Worm (Caenorhabditis elegans) whole organism, midembryonic: Measurements from ENCODE around the gene tsp-3.

Experiments
- T22C8.4 ChIP-seq: fragments of 200-800 bp; sonication (Bioruptor generic); IDR thresholded peaks from 2 replicates; pipeline ENCODE4 v1.3.6; 2022; ENCODE audit warnings: missing genetic modification characterization, missing compliant biosample characterization
- cog-1 ChIP-seq: sonication (generic microtip); optimal IDR thresholded peaks from 2 replicates; lab custom pipeline; 2016; ENCODE audit warnings: missing genetic modification characterization, missing compliant biosample characterization
- flt-1 ChIP-seq: fragments of 200-800 bp; sonication (Bioruptor generic); IDR thresholded peaks from 2 replicates; pipeline ENCODE4 v1.3.6; 2022; ENCODE audit warnings: missing genetic modification characterization, missing compliant biosample characterization
- med-1 ChIP-seq: sonication (generic microtip); optimal IDR thresholded peaks from 2 replicates; lab custom pipeline; 2017; ENCODE audit warnings: missing genetic modification characterization, mild to moderate bottlenecking, missing compliant biosample characterization, antibody characterized with exemption, missing genetic modification reagents; ENCODE audit not compliant: insufficient read depth
- ref-1 ChIP-seq: fragments of 200-800 bp; sonication (Bioruptor generic); conservative IDR thresholded peaks from 2 replicates; pipeline ENCODE4 v1.3.6; 2022; ENCODE audit warnings: missing genetic modification reagents, missing genetic modification characterization, missing compliant biosample characterization
- ztf-29 ChIP-seq: fragments of 200-800 bp; sonication (Bioruptor generic); IDR thresholded peaks from 2 replicates; pipeline ENCODE4 v1.3.6; 2022; ENCODE audit warnings: missing genetic modification reagents, missing genetic modification characterization, missing compliant biosample characterization

DNA sequence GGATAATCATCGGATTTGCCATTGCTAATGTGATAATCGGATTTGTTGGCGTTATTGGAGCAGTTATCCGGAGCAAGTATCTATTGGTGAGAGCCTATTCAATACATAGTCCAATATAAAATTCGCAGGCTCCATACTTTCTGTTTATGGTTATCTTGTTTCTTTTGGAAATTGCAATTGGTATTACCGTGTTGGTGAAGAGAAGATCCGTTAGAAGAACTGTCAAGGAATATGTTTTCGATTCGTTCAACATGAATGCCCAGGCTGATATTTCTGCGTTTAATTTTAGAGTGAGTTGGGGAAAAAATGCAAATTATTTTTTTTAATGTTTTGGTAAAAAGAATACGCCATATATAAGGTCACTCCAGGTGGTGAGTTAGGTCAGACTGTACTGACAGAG lies 645 bp downstream of the tsp-3 start:
- TF ChIP-seq ref-1 (GFP tag; lab: Robert Waterston, UW) = no peak
- no peak for TF ChIP-seq cog-1 (tag; lab: Kevin White, UChicago)
- no peak for TF ChIP-seq flt-1 (GFP tag; lab: Robert Waterston, UW)
- TF ChIP-seq T22C8.4 = no peak
- no peak for TF ChIP-seq ztf-29 (GFP tag; lab: Robert Waterston, UW)
- TF ChIP-seq med-1 = no peak
